Fruit fly (Drosophila melanogaster): ENCODE measurements around the gene CG17219.

The CG17219 gene

dm6 chr2L:3000517-3000934 is 28.5 kb upstream of the CG17219 start (continued):
- TF ChIP-seq CG1832 (GFP tag; optimal IDR thresholded peaks at IDR 0.05) (peak; percentile 43), Sox102F (GFP tag; optimal IDR thresholded peaks at IDR 0.05) (no peak), ttk (GFP tag; IDR thresholded peaks at IDR 0.05) (no peak), CkIIα-i1 (GFP tag; IDR thresholded peaks at IDR 0.05) (no peak), Fer2 (tag; optimal IDR thresholded peaks at IDR 0.05) (no peak), Ravus (GFP tag; IDR thresholded peaks at IDR 0.05) (no peak), ci (GFP tag; IDR thresholded peaks at IDR 0.05) (no peak), CTCF (GFP tag; optimal IDR thresholded peaks at IDR 0.05) (no peak), CG7839 (tag; optimal IDR thresholded peaks at IDR 0.05) (no peak), CG34376 (GFP tag; optimal IDR thresholded peaks at IDR 0.05) (no peak), CG9609 (GFP tag; optimal IDR thresholded peaks at IDR 0.05) (no peak), cad (GFP tag; optimal IDR thresholded peaks at IDR 0.05) (peak; percentile 83), HLH3B (GFP tag; IDR thresholded peaks at IDR 0.05) (no peak), pros (GFP tag; optimal IDR thresholded peaks at IDR 0.05) (no peak), CG13624 (GFP tag; optimal IDR thresholded peaks at IDR 0.05) (no peak), Xrp1 (GFP tag; IDR thresholded peaks at IDR 0.05) (no peak), CG8089 (GFP tag; optimal IDR thresholded peaks at IDR 0.05) (no peak), CG16779 (GFP tag; IDR thresholded peaks at IDR 0.05) (no peak)

dm6 chr2L:3001953-3002352 is 27.1 kb upstream of the CG17219 start:
- no peak for TF ChIP-seq CG10565 (GFP tag; optimal IDR thresholded peaks at IDR 0.05)
- peak; percentile 13 for TF ChIP-seq Sox102F (GFP tag; optimal IDR thresholded peaks at IDR 0.05)
- no peak for TF ChIP-seq CG11247 (GFP tag; IDR thresholded peaks at IDR 0.05)
- TF ChIP-seq CG4404 (GFP tag; IDR thresholded peaks at IDR 0.05) = no peak
- no peak for TF ChIP-seq rib (GFP tag; IDR thresholded peaks at IDR 0.05)
- no peak for TF ChIP-seq CG10959 (GFP tag; IDR thresholded peaks at IDR 0.05)
- no peak for TF ChIP-seq sr (GFP tag; IDR thresholded peaks at IDR 0.05)
- TF ChIP-seq sens-2 (GFP tag; IDR thresholded peaks at IDR 0.05) = no peak
- peak; percentile 49 for TF ChIP-seq Ets65A (GFP tag)
- TF ChIP-seq gem (tag; optimal IDR thresholded peaks at IDR 0.05) = peak; percentile 22
- no peak for TF ChIP-seq CG30020 (tag; optimal IDR thresholded peaks at IDR 0.05)
- peak; percentile 50 for TF ChIP-seq sens (GFP tag)
- no peak for TF ChIP-seq CG6689 (GFP tag; IDR thresholded peaks at IDR 0.05)
- no peak for TF ChIP-seq Pdp1 (GFP tag; optimal IDR thresholded peaks at IDR 0.05)
- TF ChIP-seq CG15479 (GFP tag; optimal IDR thresholded peaks at IDR 0.05) = no peak
- TF ChIP-seq CG17829 (tag; optimal IDR thresholded peaks at IDR 0.05) = no peak
- no peak for TF ChIP-seq cas (GFP tag; IDR thresholded peaks at IDR 0.05)
- TF ChIP-seq Xrp1 (GFP tag; IDR thresholded peaks at IDR 0.05) = peak; percentile 9; the same call in 1 of the 2 replicates
- TF ChIP-seq HLH3B (GFP tag; IDR thresholded peaks at IDR 0.05) = no peak

- no peak for TF ChIP-seq stwl (tag; optimal IDR thresholded peaks at IDR 0.05)
- TF ChIP-seq org-1 (GFP tag; optimal IDR thresholded peaks at IDR 0.05) = peak; percentile 8
- TF ChIP-seq NC2α (GFP tag; optimal IDR thresholded peaks at IDR 0.05) = no peak
- TF ChIP-seq CG17385 (GFP tag; optimal IDR thresholded peaks at IDR 0.05) = peak; percentile 59
- TF ChIP-seq wdn (GFP tag; IDR thresholded peaks at IDR 0.05) = no peak
- TF ChIP-seq CG34376 (GFP tag; optimal IDR thresholded peaks at IDR 0.05) = no peak
- TF ChIP-seq sd (tag; optimal IDR thresholded peaks at IDR 0.05) = peak; percentile 20
- TF ChIP-seq Dek (tag; optimal IDR thresholded peaks at IDR 0.05) = peak; percentile 28
- TF ChIP-seq E2f2 (GFP tag; IDR thresholded peaks at IDR 0.05) = no peak
- 0 out of 2 replicates have a peak, but pooled peaks have one; percentile 25 for TF ChIP-seq H2.0 (GFP tag; IDR thresholded peaks at IDR 0.05)
- TF ChIP-seq Ets97D (GFP tag; optimal IDR thresholded peaks at IDR 0.05) = no peak
- TF ChIP-seq CG2875 (GFP tag; optimal IDR thresholded peaks at IDR 0.05) = peak; percentile 70
- peak; percentile 4 for TF ChIP-seq CG18476 (GFP tag; optimal IDR thresholded peaks at IDR 0.05)
- TF ChIP-seq CG5953 (GFP tag; IDR thresholded peaks at IDR 0.05) = peak; percentile 62
- TF ChIP-seq Dad (GFP tag; optimal IDR thresholded peaks at IDR 0.05) = no peak
- no peak for TF ChIP-seq B-H2 (GFP tag; optimal IDR thresholded peaks at IDR 0.05)
- TF ChIP-seq CG33213 (GFP tag; optimal IDR thresholded peaks at IDR 0.05) = no peak
- TF ChIP-seq Abd-B (GFP tag; optimal IDR thresholded peaks at IDR 0.05) = peak; percentile 48
- no peak for TF ChIP-seq CG30431 (GFP tag; optimal IDR thresholded peaks at IDR 0.05)
- TF ChIP-seq CG31365 (tag; optimal IDR thresholded peaks at IDR 0.05) = no peak
Observed at dm6 chr2L:3003399-3003798, 25.7 kb upstream of the CG17219 start.

Data from whole organism, embryonic.